Worm (Caenorhabditis elegans): ENCODE results near the gene kcmf-1.

Gene kcmf-1

DNA sequence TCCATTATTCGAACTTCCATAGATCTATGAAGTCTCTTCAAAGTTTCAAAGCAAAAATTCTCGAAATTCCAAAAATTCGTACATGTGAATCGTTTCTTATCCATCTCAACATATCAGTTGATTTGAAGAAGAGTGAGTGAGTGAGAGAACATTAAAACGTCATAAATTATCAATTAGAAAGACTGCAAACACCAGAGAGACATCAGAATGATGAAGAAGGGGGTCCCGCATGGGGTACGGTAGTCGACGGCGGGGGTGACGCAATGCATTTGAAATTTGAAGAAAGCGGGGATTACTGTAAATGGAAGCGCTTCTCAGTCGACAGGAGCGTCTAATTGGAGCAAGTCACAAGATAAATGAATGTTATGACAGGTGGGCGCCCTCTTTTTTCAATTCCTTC lies 38.7 kb upstream of the kcmf-1 start (continued):
- TF ChIP-seq vab-15 (tag; optimal IDR thresholded peaks at IDR 0.05) (peak; percentile 5), aha-1 (tag; optimal IDR thresholded peaks at IDR 0.05) (no peak), unc-30 (tag; optimal IDR thresholded peaks at IDR 0.05) (no peak), nhr-20 (tag; optimal IDR thresholded peaks at IDR 0.05) (no peak), nhr-237 (tag; optimal IDR thresholded peaks at IDR 0.05) (no peak), nhr-90 (tag; optimal IDR thresholded peaks at IDR 0.05; ENCODE audit: poor library complexity) (no peak), sup-37 (GFP tag; optimal IDR thresholded peaks at IDR 0.05) (no peak), mep-1 (tag; optimal IDR thresholded peaks at IDR 0.05) (no peak), mdl-1 (tag; optimal IDR thresholded peaks at IDR 0.05) (no peak), hlh-17 (GFP tag; optimal IDR thresholded peaks at IDR 0.05; ENCODE audit: borderline replicate concordance) (no peak), lin-14 (GFP tag; optimal IDR thresholded peaks at IDR 0.05) (peak; percentile 56), unc-130 (tag; optimal IDR thresholded peaks at IDR 0.05) (no peak), aly-2 (tag; optimal IDR thresholded peaks at IDR 0.05) (no peak), nhr-19 (GFP tag; conservative IDR thresholded peaks at IDR 0.05) (peak; percentile 33; the same call in 1 of the 2 replicates), ceh-82 (tag; optimal IDR thresholded peaks at IDR 0.05) (no peak), irx-1 (tag; optimal IDR thresholded peaks at IDR 0.05) (no peak), nhr-28 (tag; optimal IDR thresholded peaks at IDR 0.05) (no peak), ets-5 (GFP tag; IDR thresholded peaks at IDR 0.05) (no peak), nhr-76 (tag; optimal IDR thresholded peaks at IDR 0.05) (no peak), C34B4.2 (tag; optimal IDR thresholded peaks at IDR 0.05) (no peak), mab-9 (GFP tag; IDR thresholded peaks at IDR 0.05) (no peak), elt-2 (tag; optimal IDR thresholded peaks at IDR 0.05) (no peak), pax-3 (tag; optimal IDR thresholded peaks at IDR 0.05) (no peak), tbx-2 (tag; optimal IDR thresholded peaks at IDR 0.05) (peak; percentile 6), hlh-4 (tag; optimal IDR thresholded peaks at IDR 0.05) (no peak), rnt-1 (tag; optimal IDR thresholded peaks at IDR 0.05) (peak; percentile 66), mef-2 (tag; optimal IDR thresholded peaks at IDR 0.05) (no peak), pag-3 (tag; optimal IDR thresholded peaks at IDR 0.05; ENCODE audit: borderline replicate concordance, insufficient read depth) (no peak), dpl-1 (GFP tag; optimal IDR thresholded peaks at IDR 0.05) (no peak), elt-3 (tag; optimal IDR thresholded peaks at IDR 0.05) (no peak), lin-13 (GFP tag; optimal IDR thresholded peaks at IDR 0.05) (no peak), unc-98 (GFP tag; IDR thresholded peaks at IDR 0.05) (no peak), snpc-4 (tag; optimal IDR thresholded peaks at IDR 0.05) (no peak), lsy-2 (tag; optimal IDR thresholded peaks at IDR 0.05) (peak; percentile 60 to 81), snu-23 (GFP tag; optimal IDR thresholded peaks at IDR 0.05) (peak; percentile 21), lir-3 (tag; optimal IDR thresholded peaks at IDR 0.05; ENCODE audit: poor library complexity) (no peak), fkh-4 (tag; optimal IDR thresholded peaks at IDR 0.05; ENCODE audit: borderline replicate concordance) (no peak), C16A3.4 (tag; optimal IDR thresholded peaks at IDR 0.05) (no peak), nhr-77 (tag; optimal IDR thresholded peaks at IDR 0.05) (no peak), ces-1 (GFP tag; optimal IDR thresholded peaks at IDR 0.05) (no peak), swsn-7 (tag; optimal IDR thresholded peaks at IDR 0.05) (no peak), ama-1 (optimal IDR thresholded peaks at IDR 0.05) (no peak), skn-1 (tag; optimal IDR thresholded peaks at IDR 0.05) (no peak), blmp-1 (tag; optimal IDR thresholded peaks at IDR 0.05) (no peak), efl-1 (optimal IDR thresholded peaks at IDR 0.05) (no peak), efl-1 (GFP tag; optimal IDR thresholded peaks at IDR 0.05 in 1 of 2) (peak in 1 of 2 experiments; percentile 64), ceh-88 (GFP tag; IDR thresholded peaks at IDR 0.05) (no peak), xbp-1 (tag; optimal IDR thresholded peaks at IDR 0.05) (no peak), nhr-11 (tag; optimal IDR thresholded peaks at IDR 0.05) (no peak), fkh-10 (GFP tag; optimal IDR thresholded peaks at IDR 0.05) (no peak), ztf-4 (tag; optimal IDR thresholded peaks at IDR 0.05) (no peak), unc-86 (tag; optimal IDR thresholded peaks at IDR 0.05) (no peak)
